Fruit fly (Drosophila melanogaster): ENCODE results near the gene Bre1.

dm6 chr3L:5764922-5765843, 28.8 kb downstream of the Bre1 start, which contains the start of gene CG10576:
- TF ChIP-seq Tbp (GFP tag; optimal IDR thresholded peaks at IDR 0.05): peak; percentile 78
- TF ChIP-seq inv (GFP tag; IDR thresholded peaks at IDR 0.05; ENCODE audit: partially characterized antibody): peak; percentile 58
- no peak for TF ChIP-seq onecut (GFP tag; IDR thresholded peaks at IDR 0.05)
- no peak for TF ChIP-seq psq (GFP tag; optimal IDR thresholded peaks at IDR 0.05)
- no peak for TF ChIP-seq CG30431 (GFP tag; optimal IDR thresholded peaks at IDR 0.05)
- TF ChIP-seq CG2712 (tag; optimal IDR thresholded peaks at IDR 0.05): no peak
- TF ChIP-seq CG15269 (tag; optimal IDR thresholded peaks at IDR 0.05): no peak
- no peak for TF ChIP-seq CoRest (tag; optimal IDR thresholded peaks at IDR 0.05)

Data from whole organism, embryonic.